Worm (Caenorhabditis elegans): Measurements from ENCODE around the gene fbxb-91.

Gene fbxb-91

ce11 chrII:3727996-3728395, 22.6 kb downstream of the fbxb-91 start, which contains the start of gene C46E10.8:
C46E10.8 (minus strand) TSS chrII:3728096.
- no peak for TF ChIP-seq lin-11 (tag; optimal IDR thresholded peaks at IDR 0.05)
- TF ChIP-seq pqm-1 (tag; optimal IDR thresholded peaks at IDR 0.05), result no peak
- no peak for TF ChIP-seq ceh-18 (tag; optimal IDR thresholded peaks at IDR 0.05)
- no peak for TF ChIP-seq ama-1 (optimal IDR thresholded peaks at IDR 0.05)
- TF ChIP-seq ref-2 (tag; optimal IDR thresholded peaks at IDR 0.05), result no peak
- TF ChIP-seq gmeb-2 (tag; optimal IDR thresholded peaks at IDR 0.05), result no peak
- no peak for TF ChIP-seq hlh-6 (tag; optimal IDR thresholded peaks at IDR 0.05)
- no peak for TF ChIP-seq pros-1 (tag; optimal IDR thresholded peaks at IDR 0.05)
- no peak for TF ChIP-seq npax-4 (tag; optimal IDR thresholded peaks at IDR 0.05)

ce11 chrII:3724175-3724715, 26.3 kb downstream of the fbxb-91 start, which contains the start of gene C46E10.1:
C46E10.1 (plus strand) TSS chrII:3724225.
- TF ChIP-seq mec-3 (tag; optimal IDR thresholded peaks at IDR 0.05; ENCODE audit: borderline replicate concordance) (peak; percentile 6), sox-4 (tag; optimal IDR thresholded peaks at IDR 0.05) (no peak), sox-2 (GFP tag; IDR thresholded peaks at IDR 0.05) (no peak), ceh-9 (tag; optimal IDR thresholded peaks at IDR 0.05) (no peak), lim-6 (tag; optimal IDR thresholded peaks at IDR 0.05) (no peak), ahr-1 (tag; optimal IDR thresholded peaks at IDR 0.05) (no peak), ztf-16 (tag; optimal IDR thresholded peaks at IDR 0.05) (no peak), F13H6.1 (tag; optimal IDR thresholded peaks at IDR 0.05) (no peak)

ce11 chrII:3721016-3721415, 29.6 kb downstream of the fbxb-91 start, which contains the start of gene C46E10.3:
C46E10.3 (plus strand) TSS chrII:3721316.
- no peak for TF ChIP-seq ceh-24 (tag; optimal IDR thresholded peaks at IDR 0.05)
- TF ChIP-seq elt-4 (tag; optimal IDR thresholded peaks at IDR 0.05), result no peak

ce11 chrII:3716961-3717360, 33.6 kb downstream of the fbxb-91 start, which contains the start of gene fbxc-52:
fbxc-52 (plus strand) TSS chrII:3717261.
- TF ChIP-seq unc-55 (GFP tag; optimal IDR thresholded peaks at IDR 0.05), result no peak
- TF ChIP-seq ahr-1 (tag; optimal IDR thresholded peaks at IDR 0.05), result no peak
- TF ChIP-seq che-1 (tag; optimal IDR thresholded peaks at IDR 0.05), result no peak
- TF ChIP-seq ceh-18 (tag; optimal IDR thresholded peaks at IDR 0.05), result no peak
- no peak for TF ChIP-seq pha-2 (tag; optimal IDR thresholded peaks at IDR 0.05)
- TF ChIP-seq ceh-6 (GFP tag; optimal IDR thresholded peaks at IDR 0.05), result no peak
- no peak for TF ChIP-seq syd-9 (tag; optimal IDR thresholded peaks at IDR 0.05)
- no peak for TF ChIP-seq hlh-8 (tag; optimal IDR thresholded peaks at IDR 0.05)
- TF ChIP-seq unc-86 (tag; optimal IDR thresholded peaks at IDR 0.05), result no peak
- no peak for TF ChIP-seq gmeb-2 (tag; optimal IDR thresholded peaks at IDR 0.05)
- no peak for TF ChIP-seq madf-2 (tag; optimal IDR thresholded peaks at IDR 0.05)
- TF ChIP-seq ceh-2 (tag; optimal IDR thresholded peaks at IDR 0.05), result no peak
- no peak for TF ChIP-seq mec-3 (tag; optimal IDR thresholded peaks at IDR 0.05; ENCODE audit: borderline replicate concordance)
- no peak for TF ChIP-seq nhr-11 (tag; optimal IDR thresholded peaks at IDR 0.05)
- no peak for TF ChIP-seq ceh-19 (GFP tag; optimal IDR thresholded peaks at IDR 0.05)
- no peak for TF ChIP-seq C38D4.7 (GFP tag; optimal IDR thresholded peaks at IDR 0.05)
- no peak for TF ChIP-seq T23F11.4 (GFP tag; optimal IDR thresholded peaks at IDR 0.05)
- no peak for TF ChIP-seq sdc-2 (tag; optimal IDR thresholded peaks at IDR 0.05)

- TF ChIP-seq zip-5 (tag; optimal IDR thresholded peaks at IDR 0.05), result no peak
- TF ChIP-seq lim-6 (tag; optimal IDR thresholded peaks at IDR 0.05), result no peak
- TF ChIP-seq sox-4 (tag; optimal IDR thresholded peaks at IDR 0.05), result no peak
- TF ChIP-seq ceh-19 (GFP tag; optimal IDR thresholded peaks at IDR 0.05), result no peak
- TF ChIP-seq F13H6.1 (tag; optimal IDR thresholded peaks at IDR 0.05), result no peak
- no peak for TF ChIP-seq npax-4 (tag; optimal IDR thresholded peaks at IDR 0.05)
- TF ChIP-seq fax-1 (tag; optimal IDR thresholded peaks at IDR 0.05), result no peak
- TF ChIP-seq nfya-1 (tag; optimal IDR thresholded peaks at IDR 0.05), result no peak
- no peak for TF ChIP-seq ceh-48 (tag; optimal IDR thresholded peaks at IDR 0.05)
These were observed 34.1 kb downstream of the fbxb-91 start, which contains the start of gene srh-99 for ce11 chrII:3716455-3716854. srh-99 (minus strand) TSS chrII:3716555.

Measured in whole organism, late embryonic.